Worm (Caenorhabditis elegans) whole organism, mixed stage, embryonic: ENCODE measurements around the gene islo-1.

Experiments used
- M03D4.4 ChIP-seq: sonication (generic microtip); optimal IDR thresholded peaks from 2 replicates; lab custom pipeline; 2017; ENCODE audit warnings: mild to moderate bottlenecking, missing genetic modification characterization, missing compliant biosample characterization
- blmp-1 ChIP-seq: fragments of 150-350 bp; optimal IDR thresholded peaks from 2 replicates; lab custom pipeline; 2014; ENCODE audit warnings: missing biosample characterization, missing genetic modification characterization
- ceh-39 ChIP-seq: fragments of 150-350 bp; optimal IDR thresholded peaks from 2 replicates; lab custom pipeline; 2014; ENCODE audit warnings: missing biosample characterization, missing genetic modification characterization
- ceh-43 ChIP-seq: fragments of 200-800 bp; sonication (Bioruptor generic); optimal IDR thresholded peaks from 2 replicates; lab custom pipeline; 2018; ENCODE audit warnings: mild to moderate bottlenecking, missing genetic modification characterization, moderate library complexity, missing compliant biosample characterization
- ceh-83 ChIP-seq: fragments of 200-800 bp; sonication (Bioruptor generic); optimal IDR thresholded peaks from 2 replicates; lab custom pipeline; 2018; ENCODE audit warnings: mild to moderate bottlenecking, missing genetic modification characterization, missing compliant biosample characterization
- ces-1 ChIP-seq: fragments of 150-350 bp; optimal IDR thresholded peaks from 2 replicates; lab custom pipeline; 2014; ENCODE audit warnings: missing biosample characterization, missing genetic modification reagents, missing genetic modification characterization
- cnd-1 ChIP-seq: fragments of 200-800 bp; sonication (Bioruptor generic); optimal IDR thresholded peaks from 2 replicates; lab custom pipeline; 2018; ENCODE audit warnings: mild to moderate bottlenecking, missing genetic modification characterization, missing compliant biosample characterization
- drap-1 ChIP-seq: fragments of 200-800 bp; sonication (Bioruptor generic); optimal IDR thresholded peaks from 3 replicates; lab custom pipeline; 2018; ENCODE audit warnings: mild to moderate bottlenecking, missing genetic modification characterization, missing compliant biosample characterization
- elt-1 ChIP-seq: sonication (generic microtip); optimal IDR thresholded peaks from 2 replicates; lab custom pipeline; 2017; ENCODE audit warnings: missing genetic modification characterization, mild to moderate bottlenecking, missing compliant biosample characterization, antibody characterized with exemption, moderate library complexity, borderline replicate concordance; ENCODE audit not compliant: insufficient read depth
- elt-3 ChIP-seq: fragments of 150-350 bp; optimal IDR thresholded peaks from 2 replicates; lab custom pipeline; 2014; ENCODE audit warnings: missing biosample characterization, missing genetic modification characterization
- flh-1 ChIP-seq: fragments of 200-800 bp; sonication (Bioruptor generic); optimal IDR thresholded peaks from 2 replicates; lab custom pipeline; 2018; ENCODE audit warnings: mild to moderate bottlenecking, missing genetic modification characterization, moderate library complexity, missing compliant biosample characterization
- lin-13 ChIP-seq: fragments of 150-350 bp; optimal IDR thresholded peaks from 2 replicates; lab custom pipeline; 2014; ENCODE audit warnings: missing biosample characterization, missing genetic modification characterization
- lin-32 ChIP-seq: fragments of 200-800 bp; sonication (Bioruptor generic); optimal IDR thresholded peaks from 2 replicates; lab custom pipeline; 2018; ENCODE audit warnings: mild to moderate bottlenecking, missing genetic modification characterization, missing compliant biosample characterization
- lsy-2 ChIP-seq: fragments of 150-350 bp; optimal IDR thresholded peaks from 2 replicates; lab custom pipeline; 2014; ENCODE audit warnings: missing biosample characterization, missing genetic modification characterization
- mab-5 ChIP-seq: fragments of 150-350 bp; optimal IDR thresholded peaks from 2 replicates; lab custom pipeline; 2014; ENCODE audit warnings: missing biosample characterization, missing genetic modification characterization
- mep-1 ChIP-seq: fragments of 150-350 bp; optimal IDR thresholded peaks from 2 replicates; lab custom pipeline; 2017; ENCODE audit warnings: missing biosample characterization, missing genetic modification reagents, missing genetic modification characterization, inconsistent platforms
- mls-2 ChIP-seq: sonication (generic microtip); optimal IDR thresholded peaks from 2 replicates; lab custom pipeline; 2016; ENCODE audit warnings: mild to moderate bottlenecking, missing genetic modification characterization, moderate library complexity, missing compliant biosample characterization
- nhr-12 ChIP-seq: fragments of 150-350 bp; optimal IDR thresholded peaks from 2 replicates; lab custom pipeline; 2014; ENCODE audit warnings: missing biosample characterization, missing genetic modification characterization
- nhr-2 ChIP-seq: fragments of 150-350 bp; optimal IDR thresholded peaks from 2 replicates; lab custom pipeline; 2014; ENCODE audit warnings: missing biosample characterization, missing genetic modification characterization
- nhr-237 ChIP-seq: fragments of 150-350 bp; optimal IDR thresholded peaks from 2 replicates; lab custom pipeline; 2014; ENCODE audit warnings: missing biosample characterization, missing genetic modification characterization
- nhr-76 ChIP-seq: sonication (generic microtip); optimal IDR thresholded peaks from 2 replicates; lab custom pipeline; 2017; ENCODE audit warnings: missing biosample characterization, missing genetic modification characterization
- pha-4 ChIP-seq: fragments of 150-350 bp; optimal IDR thresholded peaks from 2 replicates; lab custom pipeline; 2018; ENCODE audit warnings: missing biosample characterization, missing genetic modification reagents, missing genetic modification characterization
- sem-2 ChIP-seq: fragments of 200-800 bp; sonication (Bioruptor generic); optimal IDR thresholded peaks from 2 replicates; lab custom pipeline; 2018; ENCODE audit warnings: mild to moderate bottlenecking, missing genetic modification characterization, missing compliant biosample characterization
- snpc-4 ChIP-seq: fragments of 150-350 bp; optimal IDR thresholded peaks from 2 replicates; lab custom pipeline; 2014; ENCODE audit warnings: missing biosample characterization, missing genetic modification characterization
- sptf-1 ChIP-seq: sonication (generic microtip); optimal IDR thresholded peaks from 2 replicates; lab custom pipeline; 2017; ENCODE audit warnings: mild to moderate bottlenecking, missing genetic modification characterization, moderate library complexity, missing compliant biosample characterization
- unc-120 ChIP-seq: sonication (generic microtip); optimal IDR thresholded peaks from 2 replicates; lab custom pipeline; 2017; ENCODE audit warnings: missing genetic modification characterization, missing compliant biosample characterization; ENCODE audit not compliant: poor library complexity, severe bottlenecking
- unc-39 ChIP-seq: fragments of 150-350 bp; optimal IDR thresholded peaks from 2 replicates; lab custom pipeline; 2014; ENCODE audit warnings: missing biosample characterization, missing genetic modification characterization
- unc-62 ChIP-seq: fragments of 150-350 bp; optimal IDR thresholded peaks from 2 replicates; lab custom pipeline; 2014; ENCODE audit warnings: missing biosample characterization, missing genetic modification reagents, missing genetic modification characterization
- zip-8 ChIP-seq: fragments of 150-350 bp; optimal IDR thresholded peaks from 2 replicates; lab custom pipeline; 2014; ENCODE audit warnings: missing biosample characterization, missing genetic modification characterization
- ztf-11 ChIP-seq: fragments of 150-350 bp; optimal IDR thresholded peaks from 2 replicates; lab custom pipeline; 2014; ENCODE audit warnings: missing biosample characterization, missing genetic modification characterization

The islo-1 gene

DNA sequence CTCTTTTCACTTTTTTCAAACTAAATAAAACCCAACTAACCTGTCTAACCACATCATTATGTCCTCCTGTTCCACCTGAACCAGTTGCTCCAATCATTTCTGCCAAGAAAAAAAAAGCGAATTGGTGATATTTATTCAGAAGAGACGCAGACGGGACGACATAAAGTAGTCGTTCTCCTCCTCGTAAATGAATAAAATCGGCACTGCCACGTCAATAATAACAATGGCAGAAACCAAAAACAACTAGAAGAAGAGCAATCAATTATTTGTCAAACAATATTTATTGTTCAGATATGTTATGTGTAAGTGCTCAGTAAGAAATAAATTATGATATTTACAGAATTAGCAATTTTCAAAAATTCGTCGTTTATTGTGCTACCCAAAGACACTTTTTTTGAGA is 28.7 kb upstream of the islo-1 start, which contains the start of gene rabs-5:
TSS of gene rabs-5 (minus strand) at position 101 of the 400 bp plus-strand sequence.
- TF ChIP-seq ces-1 (GFP tag; lab: Kevin White, UChicago) (peak; percentile 11), cnd-1 (tag; lab: Kevin White, UChicago) (no peak)

DNA sequence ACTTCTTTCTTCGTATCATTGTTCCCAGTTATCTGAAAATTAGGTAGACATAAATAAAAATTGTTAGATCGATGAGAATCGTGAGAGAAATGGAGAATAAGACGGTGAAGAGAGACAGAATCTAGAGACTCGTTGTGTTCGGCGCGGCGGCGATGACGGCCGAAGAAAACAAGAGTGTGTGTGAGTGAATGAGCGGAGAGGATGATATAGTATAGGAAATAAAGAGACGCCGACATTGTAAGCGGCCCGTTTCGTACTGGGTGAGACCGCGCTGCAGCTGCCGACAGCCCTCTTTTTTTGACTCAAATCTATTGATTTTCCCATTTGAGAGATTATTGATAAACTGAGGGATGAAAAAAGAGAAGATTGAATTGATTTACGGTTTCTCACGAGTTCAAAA is 24.0 kb upstream of the islo-1 start, which contains the start of gene Y42H9AR.4:
TSS of gene Y42H9AR.4 (minus strand) at position 32 of the 400 bp plus-strand sequence.
- TF ChIP-seq elt-1 (tag; lab: Kevin White, UChicago): no peak
- TF ChIP-seq nhr-12 (tag; lab: Kevin White, UChicago): no peak
- no peak for TF ChIP-seq mls-2
- no peak for TF ChIP-seq nhr-2 (tag; lab: Kevin White, UChicago)
- TF ChIP-seq unc-120 (tag; lab: Kevin White, UChicago): peak; percentile 67
- TF ChIP-seq pha-4 (tag; lab: Kevin White, UChicago): no peak
- no peak for TF ChIP-seq nhr-76 (tag; lab: Kevin White, UChicago)
- TF ChIP-seq lsy-2 (tag; lab: Kevin White, UChicago): no peak
- peak; percentile 65 for TF ChIP-seq lin-32 (GFP tag; lab: Kevin White, UChicago)
- peak; percentile 2 for TF ChIP-seq blmp-1 (tag; lab: Kevin White, UChicago)
- TF ChIP-seq M03D4.4 (tag; lab: Kevin White, UChicago): no peak

DNA sequence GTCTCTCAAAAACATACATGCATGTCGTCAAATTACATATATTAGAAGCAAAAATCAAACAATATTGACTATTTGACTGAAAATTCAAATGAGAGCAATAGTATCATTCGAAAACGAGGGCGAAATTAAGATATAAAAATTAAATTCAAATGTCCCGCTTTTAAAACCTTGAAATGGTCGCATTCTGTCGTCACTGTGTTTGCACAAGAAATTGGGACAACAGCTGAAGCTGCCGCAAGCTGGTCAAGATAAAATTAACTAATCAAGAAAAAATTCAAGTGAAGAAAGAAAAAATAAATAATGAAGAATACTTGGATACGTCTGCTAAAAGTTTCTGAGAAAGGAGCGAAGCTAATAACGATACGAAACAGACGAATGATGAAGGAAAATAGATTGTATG is 23.5 kb upstream of the islo-1 start:
- TF ChIP-seq ces-1 (GFP tag; lab: Kevin White, UChicago) (peak; percentile 31), nhr-12 (tag; lab: Kevin White, UChicago) (no peak), nhr-237 (tag; lab: Kevin White, UChicago) (no peak)

DNA sequence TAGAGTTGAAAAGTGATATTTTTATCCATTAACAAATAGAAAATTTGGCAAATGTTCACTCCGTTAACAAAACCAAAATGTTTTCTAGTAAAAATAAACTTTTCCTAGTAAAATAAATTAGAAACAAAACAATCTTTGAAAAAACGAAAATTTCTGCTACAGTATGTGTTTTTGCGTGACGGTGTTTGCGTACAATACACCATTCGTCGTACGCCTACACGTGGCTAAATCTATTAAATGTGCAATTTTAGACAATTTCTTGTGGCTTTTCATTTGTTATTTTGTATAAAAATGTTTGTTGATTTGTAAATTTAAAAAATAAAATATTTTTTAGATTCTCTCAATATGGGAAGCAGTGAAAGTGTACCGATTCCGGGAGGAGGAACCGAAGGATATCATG is 23.0 kb upstream of the islo-1 start, which contains the start of gene Y42H9AR.1:
TSS of gene Y42H9AR.1 (plus strand) at position 233 of the 400 bp plus-strand sequence.
- peak; percentile 48 for TF ChIP-seq lsy-2 (tag; lab: Kevin White, UChicago)
- no peak for TF ChIP-seq zip-8
- peak; percentile 67 for TF ChIP-seq ces-1 (GFP tag; lab: Kevin White, UChicago)

DNA sequence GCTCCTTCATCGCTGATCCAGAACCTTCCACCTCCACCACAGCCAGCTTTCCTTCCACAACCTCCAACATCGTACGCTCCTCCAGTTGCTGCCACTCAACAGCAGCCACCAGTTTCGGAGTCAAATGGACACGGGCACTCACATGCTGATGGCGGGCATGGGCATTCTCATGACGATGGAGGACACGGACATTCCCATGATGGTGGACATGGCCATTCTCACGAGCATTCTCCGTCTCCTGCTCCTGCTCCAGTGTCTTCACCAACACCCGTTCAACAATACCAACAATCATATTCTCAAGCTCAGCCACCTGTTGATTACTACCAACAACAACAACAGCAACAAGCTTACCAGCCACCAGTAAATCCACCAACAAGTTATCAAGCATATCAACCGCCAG is 21.7 kb upstream of the islo-1 start:
- TF ChIP-seq ceh-83 (GFP tag; lab: Kevin White, UChicago): no peak
- TF ChIP-seq ztf-11 (tag; lab: Kevin White, UChicago): no peak
- TF ChIP-seq sptf-1 (tag; lab: Kevin White, UChicago): no peak
- TF ChIP-seq elt-3 (tag; lab: Kevin White, UChicago): no peak
- no peak for TF ChIP-seq lin-13
- no peak for TF ChIP-seq ces-1 (GFP tag; lab: Kevin White, UChicago)
- TF ChIP-seq sem-2 (GFP tag; lab: Kevin White, UChicago): no peak

DNA sequence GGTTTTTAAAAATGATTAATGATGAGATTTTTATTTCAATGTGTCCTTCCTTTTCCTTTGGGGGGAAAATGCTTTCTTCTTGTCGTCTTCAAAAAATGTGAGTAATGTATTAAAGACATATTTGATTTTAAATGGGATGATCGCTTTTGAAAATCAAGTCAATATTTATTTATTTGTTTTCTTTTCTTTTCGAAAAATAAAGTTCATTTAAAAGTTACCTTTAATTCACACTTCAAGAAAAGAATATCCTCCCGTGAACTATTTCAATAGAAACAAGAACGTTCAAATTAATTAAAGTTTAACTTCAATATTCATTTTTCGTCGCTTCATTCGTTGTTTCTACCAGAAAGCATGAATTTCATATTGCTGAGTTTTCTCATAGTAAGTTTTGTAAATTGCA is 20.7 kb upstream of the islo-1 start, which contains the start of gene irld-8:
TSS of gene irld-8 (plus strand) at position 301 of the 400 bp plus-strand sequence.
- TF ChIP-seq unc-39: no peak
- TF ChIP-seq nhr-2 (tag; lab: Kevin White, UChicago): no peak
- no peak for TF ChIP-seq drap-1 (GFP tag; lab: Kevin White, UChicago)
- TF ChIP-seq ces-1 (GFP tag; lab: Kevin White, UChicago): no peak
- no peak for TF ChIP-seq ztf-11 (tag; lab: Kevin White, UChicago)
- no peak for TF ChIP-seq nhr-237 (tag; lab: Kevin White, UChicago)
- TF ChIP-seq mab-5 (tag; lab: Kevin White, UChicago): no peak
- no peak for TF ChIP-seq sem-2 (GFP tag; lab: Kevin White, UChicago)
- TF ChIP-seq mep-1 (tag; lab: Kevin White, UChicago): no peak
- no peak for TF ChIP-seq snpc-4
- no peak for TF ChIP-seq ceh-39 (tag; lab: Kevin White, UChicago)
- TF ChIP-seq lsy-2 (tag; lab: Kevin White, UChicago): no peak
- TF ChIP-seq ceh-43: no peak
- no peak for TF ChIP-seq flh-1 (GFP tag; lab: Kevin White, UChicago)
- no peak for TF ChIP-seq sptf-1 (tag; lab: Kevin White, UChicago)
- TF ChIP-seq unc-62 (GFP tag; lab: Kevin White, UChicago): no peak
- TF ChIP-seq pha-4 (tag; lab: Kevin White, UChicago): no peak
- no peak for TF ChIP-seq ceh-83 (GFP tag; lab: Kevin White, UChicago)
- TF ChIP-seq, all 35 proteins: peak for 0
